Fruit fly (Drosophila melanogaster) whole organism, prepupa: ENCODE measurements around the gene CG9953.

Experiments
- Blimp-1 ChIP-seq: fragments of 200-800 bp; sonication (Bioruptor generic); optimal IDR thresholded peaks from 3 replicates; lab custom pipeline; 2017; ENCODE audit warnings: missing biosample characterization, missing genetic modification characterization, mild to moderate bottlenecking, moderate library complexity, missing genetic modification reagents
- CG10631 ChIP-seq: fragments of 200-800 bp; sonication (Bioruptor generic); optimal IDR thresholded peaks from 2 replicates; lab custom pipeline; 2016; ENCODE audit warnings: missing biosample characterization, missing genetic modification characterization
- CG10669 ChIP-seq: fragments of 200-800 bp; sonication (Bioruptor generic); optimal IDR thresholded peaks from 3 replicates; lab custom pipeline; 2018; ENCODE audit warnings: missing biosample characterization, mild to moderate bottlenecking, missing genetic modification characterization, moderate library complexity
- CG11294 ChIP-seq: fragments of 200-800 bp; sonication (Bioruptor generic); IDR thresholded peaks from 2 replicates; pipeline ENCODE4 v1.3.6; 2022; ENCODE audit warnings: missing biosample characterization, missing genetic modification characterization
- CG11762 ChIP-seq: fragments of 200-800 bp; sonication (Bioruptor generic); optimal IDR thresholded peaks from 3 replicates; lab custom pipeline; 2016; ENCODE audit warnings: missing biosample characterization, missing genetic modification characterization; ENCODE audit not compliant: insufficient read depth
- CG11902 ChIP-seq: fragments of 200-800 bp; sonication (Bioruptor generic); optimal IDR thresholded peaks from 3 replicates; lab custom pipeline; 2016; ENCODE audit warnings: missing biosample characterization, missing genetic modification characterization
- CG15336 ChIP-seq: fragments of 200-800 bp; sonication (Bioruptor generic); IDR thresholded peaks from 2 replicates; pipeline ENCODE4 v1.3.6; 2022; ENCODE audit warnings: missing biosample characterization, missing genetic modification characterization
- CG1621 ChIP-seq: fragments of 200-800 bp; sonication (Bioruptor generic); optimal IDR thresholded peaks from 3 replicates; lab custom pipeline; 2018; ENCODE audit warnings: missing biosample characterization, mild to moderate bottlenecking, missing genetic modification characterization
- CG32006 ChIP-seq: fragments of 200-800 bp; sonication (Bioruptor generic); optimal IDR thresholded peaks from 3 replicates; lab custom pipeline; 2017; ENCODE audit warnings: missing biosample characterization, mild to moderate bottlenecking, missing genetic modification characterization
- CG34406 ChIP-seq: fragments of 200-800 bp; sonication (Bioruptor generic); optimal IDR thresholded peaks from 3 replicates; lab custom pipeline; 2016; ENCODE audit warnings: missing biosample characterization, missing genetic modification characterization
- CG6163 ChIP-seq: fragments of 200-800 bp; sonication (Bioruptor generic); IDR thresholded peaks from 3 replicates; pipeline ENCODE4 v1.3.6; 2022; ENCODE audit warnings: missing biosample characterization, missing genetic modification characterization
- CG6792 ChIP-seq: fragments of 200-800 bp; sonication (Bioruptor generic); optimal IDR thresholded peaks from 3 replicates; lab custom pipeline; 2016; ENCODE audit warnings: missing biosample characterization, missing genetic modification characterization
- CG6808 ChIP-seq: fragments of 200-800 bp; sonication (Bioruptor generic); optimal IDR thresholded peaks from 3 replicates; lab custom pipeline; 2017; ENCODE audit warnings: missing biosample characterization, missing genetic modification characterization, mild to moderate bottlenecking, moderate library complexity, missing genetic modification reagents
- CG6854 ChIP-seq: fragments of 200-800 bp; sonication (Bioruptor generic); optimal IDR thresholded peaks from 2 replicates; lab custom pipeline; 2017; ENCODE audit warnings: missing biosample characterization, mild to moderate bottlenecking, missing genetic modification characterization
- CG8319 ChIP-seq: fragments of 200-800 bp; sonication (Bioruptor generic); optimal IDR thresholded peaks from 3 replicates; lab custom pipeline; 2016; ENCODE audit warnings: missing biosample characterization, missing genetic modification characterization
- CG9139 ChIP-seq: fragments of 200-800 bp; sonication (Bioruptor generic); optimal IDR thresholded peaks from 3 replicates; lab custom pipeline; 2017; ENCODE audit warnings: missing biosample characterization, mild to moderate bottlenecking, missing genetic modification characterization
- Eip75B ChIP-seq: fragments of 200-800 bp; sonication (Bioruptor generic); optimal IDR thresholded peaks from 3 replicates; lab custom pipeline; 2016; ENCODE audit warnings: missing biosample characterization, missing genetic modification characterization
- Eip78C ChIP-seq: fragments of 200-800 bp; sonication (Bioruptor generic); peaks from one replicate; lab custom pipeline; 2016; ENCODE audit warnings: missing biosample characterization, missing genetic modification characterization
- Gug ChIP-seq: fragments of 200-800 bp; sonication (Bioruptor generic); IDR thresholded peaks from 2 replicates; pipeline ENCODE4 v1.3.6; 2022; ENCODE audit warnings: missing biosample characterization, missing genetic modification characterization
- Hr4 ChIP-seq: fragments of 200-800 bp; sonication (Bioruptor generic); optimal IDR thresholded peaks from 3 replicates; lab custom pipeline; 2016; ENCODE audit warnings: missing biosample characterization, missing genetic modification characterization
- Met ChIP-seq: fragments of 200-800 bp; sonication (Bioruptor generic); optimal IDR thresholded peaks from 3 replicates; lab custom pipeline; 2016; ENCODE audit warnings: missing biosample characterization, missing genetic modification characterization
- Smox ChIP-seq: fragments of 200-800 bp; sonication (Bioruptor generic); optimal IDR thresholded peaks from 3 replicates; lab custom pipeline; 2016; ENCODE audit warnings: missing biosample characterization, missing genetic modification characterization
- Sox14 ChIP-seq: fragments of 200-800 bp; sonication (Bioruptor generic); optimal IDR thresholded peaks from 3 replicates; lab custom pipeline; 2016; ENCODE audit warnings: missing biosample characterization, missing genetic modification characterization
- acj6 ChIP-seq: fragments of 200-800 bp; sonication (Bioruptor generic); optimal IDR thresholded peaks from 3 replicates; lab custom pipeline; 2016; ENCODE audit warnings: missing biosample characterization, missing genetic modification characterization
- dsx ChIP-seq: fragments of 200-800 bp; optimal IDR thresholded peaks from 3 replicates; lab custom pipeline; 2019; ENCODE audit warnings: missing biosample characterization, mild to moderate bottlenecking, missing genetic modification characterization, moderate library complexity; ENCODE audit not compliant: poor library complexity, severe bottlenecking
- eg ChIP-seq: fragments of 200-800 bp; sonication (Bioruptor generic); IDR thresholded peaks from 3 replicates; pipeline ENCODE4 v1.3.6; 2022; ENCODE audit warnings: missing biosample characterization, missing genetic modification characterization
- esn ChIP-seq: fragments of 200-800 bp; sonication (Bioruptor generic); optimal IDR thresholded peaks from 2 replicates; lab custom pipeline; 2016; ENCODE audit warnings: missing biosample characterization, mild to moderate bottlenecking, missing genetic modification characterization, moderate library complexity
- fd59A ChIP-seq: fragments of 200-800 bp; sonication (Bioruptor generic); optimal IDR thresholded peaks from 2 replicates; lab custom pipeline; 2017; ENCODE audit warnings: missing biosample characterization, mild to moderate bottlenecking, missing genetic modification characterization, missing genetic modification reagents
- fd85E ChIP-seq: fragments of 200-800 bp; sonication (Bioruptor generic); optimal IDR thresholded peaks from 3 replicates; lab custom pipeline; 2016; ENCODE audit warnings: missing biosample characterization, missing genetic modification characterization
- fkh ChIP-seq: fragments of 200-800 bp; sonication (Bioruptor generic); optimal IDR thresholded peaks from 3 replicates; lab custom pipeline; 2017; ENCODE audit warnings: missing biosample characterization, mild to moderate bottlenecking, missing genetic modification characterization, moderate library complexity
- lz ChIP-seq: fragments of 200-800 bp; sonication (Bioruptor generic); optimal IDR thresholded peaks from 3 replicates; lab custom pipeline; 2016; ENCODE audit warnings: missing biosample characterization, missing genetic modification characterization
- net ChIP-seq: fragments of 200-800 bp; sonication (Bioruptor generic); optimal IDR thresholded peaks from 3 replicates; lab custom pipeline; 2016; ENCODE audit warnings: missing biosample characterization, missing genetic modification characterization
- pdm3 ChIP-seq: fragments of 200-800 bp; sonication (Bioruptor generic); optimal IDR thresholded peaks from 3 replicates; lab custom pipeline; 2016; ENCODE audit warnings: missing biosample characterization, missing genetic modification characterization
- salr ChIP-seq, 2 experiments: fragments of 200-800 bp; sonication (Bioruptor generic); optimal IDR thresholded peaks; 3 replicates each; lab custom pipeline; 2016 to 2018; ENCODE audit warnings: missing biosample characterization in 2 of 2, missing genetic modification characterization in 2 of 2, mild to moderate bottlenecking in 1 of 2
- spab ChIP-seq: fragments of 200-800 bp; sonication (Bioruptor generic); optimal IDR thresholded peaks from 2 replicates; lab custom pipeline; 2017; ENCODE audit warnings: missing biosample characterization, mild to moderate bottlenecking, missing genetic modification characterization, missing genetic modification reagents
- ss ChIP-seq, 2 experiments: fragments of 200-800 bp; sonication (Bioruptor generic); optimal IDR thresholded peaks; 2 replicates in 1 of 2; 3 replicates in 1 of 2; lab custom pipeline; 2017 to 2018; ENCODE audit warnings: mild to moderate bottlenecking in 2 of 2, missing biosample characterization in 2 of 2, missing genetic modification characterization in 2 of 2, moderate library complexity in 1 of 2
- topi ChIP-seq: fragments of 200-800 bp; sonication (Bioruptor generic); optimal IDR thresholded peaks from 3 replicates; lab custom pipeline; 2016; ENCODE audit warnings: missing biosample characterization, missing genetic modification characterization
- vri ChIP-seq: fragments of 200-800 bp; sonication (Bioruptor generic); optimal IDR thresholded peaks from 3 replicates; lab custom pipeline; 2016; ENCODE audit warnings: missing biosample characterization, mild to moderate bottlenecking, missing genetic modification characterization

Gene CG9953

DNA sequence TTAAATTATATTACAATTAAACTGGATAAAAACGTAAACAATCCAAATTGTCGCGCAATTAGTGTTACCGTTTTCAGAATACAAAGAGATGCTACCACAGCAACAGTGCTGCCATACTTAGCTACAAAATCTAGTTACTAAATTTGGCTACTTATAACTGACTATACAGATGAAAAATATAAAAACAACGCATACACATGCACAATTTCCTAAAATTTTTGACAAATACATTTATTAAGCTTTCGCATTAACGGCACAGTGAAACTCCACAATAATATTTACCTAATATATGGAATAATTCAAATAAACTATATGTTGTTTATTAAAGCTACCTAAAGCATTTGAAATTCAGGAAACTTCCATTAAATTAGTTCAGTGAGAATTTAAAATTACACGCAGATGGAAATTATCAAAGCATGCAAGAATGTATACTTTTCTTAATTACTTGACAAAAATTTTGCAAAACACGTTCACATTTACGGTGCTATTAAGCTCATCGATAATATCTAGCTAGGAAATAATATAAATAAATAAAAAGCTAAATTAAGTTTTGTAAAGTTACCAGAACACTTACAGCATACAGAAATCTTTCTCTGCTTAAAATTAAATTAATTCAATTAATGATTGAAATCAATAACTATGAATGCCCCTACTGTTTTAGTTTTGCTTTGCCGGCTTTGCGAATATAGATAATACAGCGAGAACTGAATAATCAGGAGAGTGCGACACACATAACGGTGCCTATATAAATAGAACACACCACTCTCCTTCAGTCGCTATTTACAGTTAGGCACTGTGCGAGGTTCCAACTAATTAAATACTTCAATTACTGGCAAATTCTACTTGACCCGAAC is at the start of gene CG9953, which contains the start of gene Mis12 (continued):
- TF ChIP-seq topi (GFP tag; lab: Kevin White, UChicago) (peak; percentile 13), CG6808 (peak; percentile 31), CG6792 (GFP tag; lab: Kevin White, UChicago) (peak; percentile 23), CG11294 (GFP tag; lab: Robert Waterston, UW) (no peak), CG1621 (tag; lab: Kevin White, UChicago) (no peak), fd59A (GFP tag; lab: Kevin White, UChicago) (no peak), Blimp-1 (GFP tag; lab: Kevin White, UChicago) (no peak), dsx (GFP tag; lab: Kevin White, UChicago) (no peak), Smox (GFP tag; lab: Kevin White, UChicago) (no peak)

DNA sequence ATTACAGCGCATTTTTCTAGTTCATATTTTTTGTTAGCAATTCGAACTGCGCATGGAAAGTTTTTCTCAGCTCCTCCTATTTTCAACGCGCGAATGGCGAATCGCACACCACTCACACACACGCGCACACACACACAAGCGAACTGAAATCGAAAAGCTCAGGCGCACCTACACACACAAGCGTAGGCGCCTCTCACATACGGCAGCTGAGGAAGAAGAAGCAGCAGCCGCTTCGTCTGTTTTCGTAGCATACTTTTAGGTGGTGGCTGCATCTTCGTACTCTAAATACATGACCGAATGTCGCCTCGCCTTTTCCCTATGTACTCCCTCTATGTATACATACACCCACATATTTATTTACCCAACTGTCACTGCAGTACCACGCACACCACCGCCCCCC is 43.6 kb upstream of the CG9953 start:
- TF ChIP-seq Eip78C (GFP tag; lab: Kevin White, UChicago) = peak; percentile 48
- TF ChIP-seq CG34406 (GFP tag; lab: Kevin White, UChicago) = no peak
- no peak for TF ChIP-seq ss (GFP tag; optimal IDR thresholded peaks at IDR 0.05; lab: Kevin White, UChicago)
- TF ChIP-seq, all 60 proteins: peak for 1

DNA sequence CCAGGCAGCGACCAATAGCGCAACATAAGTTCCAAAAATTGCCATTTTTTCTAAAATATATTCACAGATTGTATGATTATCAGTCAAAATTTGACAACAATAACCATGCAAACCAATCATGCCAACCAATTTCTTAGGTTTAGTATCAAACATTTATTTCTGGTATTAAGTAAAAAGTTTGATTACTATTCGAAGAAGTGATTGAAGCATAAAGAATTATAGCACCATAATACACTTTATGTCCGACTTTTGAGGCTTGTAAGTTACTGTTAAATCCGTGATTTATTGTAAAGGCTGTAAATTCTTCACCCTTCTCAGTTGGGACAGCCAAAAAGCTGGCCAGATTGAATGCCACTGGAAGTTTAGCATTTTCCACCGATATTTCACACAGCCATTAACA is 37.6 kb upstream of the CG9953 start, which contains the start of gene CG45413:
Gene CG45413, minus strand, starts transcription at position 101 of the 400 bp plus-strand sequence.
- TF ChIP-seq Eip75B (GFP tag; lab: Kevin White, UChicago) (no peak), lz (GFP tag; lab: Kevin White, UChicago) (no peak), pdm3 (GFP tag; lab: Kevin White, UChicago) (no peak), fkh (GFP tag; lab: Kevin White, UChicago) (no peak), CG6854 (GFP tag; lab: Kevin White, UChicago) (no peak)

DNA sequence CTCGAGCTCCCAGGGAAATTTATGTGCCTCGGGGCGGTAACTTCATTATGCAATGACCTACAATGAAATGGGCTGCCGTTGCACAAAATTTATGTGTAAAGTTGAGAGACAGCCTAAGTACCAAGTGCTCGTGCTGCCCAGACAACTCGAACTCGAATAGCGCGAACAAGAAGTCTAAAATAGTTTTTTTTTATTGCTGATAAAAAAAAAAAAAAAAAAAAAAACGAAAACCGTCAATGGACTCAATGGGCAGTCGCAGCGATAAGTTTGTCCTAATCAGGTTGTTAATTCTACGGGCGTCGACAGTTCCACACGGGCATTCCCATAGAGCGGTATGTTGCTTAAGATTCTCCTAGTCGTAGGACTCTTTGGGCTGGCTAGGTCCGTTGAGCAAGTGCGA is 36.8 kb upstream of the CG9953 start, which contains the start of gene CG14820:
Gene CG14820, plus strand, starts transcription at position 301 of the 400 bp plus-strand sequence.
- TF ChIP-seq vri (GFP tag; lab: Kevin White, UChicago) = no peak
- TF ChIP-seq pdm3 (GFP tag; lab: Kevin White, UChicago) = no peak
- no peak for TF ChIP-seq CG34406 (GFP tag; lab: Kevin White, UChicago)
- TF ChIP-seq CG10669 (GFP tag; lab: Kevin White, UChicago) = no peak
- no peak for TF ChIP-seq CG8319 (GFP tag; lab: Kevin White, UChicago)
- no peak for TF ChIP-seq CG9139
- TF ChIP-seq salr (GFP tag; optimal IDR thresholded peaks at IDR 0.05; lab: Kevin White, UChicago) = no peak
- TF ChIP-seq Hr4 = no peak
- TF ChIP-seq Sox14 (GFP tag; lab: Kevin White, UChicago) = no peak
- TF ChIP-seq CG6854 (GFP tag; lab: Kevin White, UChicago) = no peak
- TF ChIP-seq fkh (GFP tag; lab: Kevin White, UChicago) = no peak
- no peak for TF ChIP-seq eg (GFP tag; lab: Robert Waterston, UW)
- no peak for TF ChIP-seq spab
- no peak for TF ChIP-seq fd85E (GFP tag; lab: Kevin White, UChicago)
- no peak for TF ChIP-seq dsx (GFP tag; lab: Kevin White, UChicago)
- TF ChIP-seq lz (GFP tag; lab: Kevin White, UChicago) = no peak
- TF ChIP-seq CG11902 = no peak

DNA sequence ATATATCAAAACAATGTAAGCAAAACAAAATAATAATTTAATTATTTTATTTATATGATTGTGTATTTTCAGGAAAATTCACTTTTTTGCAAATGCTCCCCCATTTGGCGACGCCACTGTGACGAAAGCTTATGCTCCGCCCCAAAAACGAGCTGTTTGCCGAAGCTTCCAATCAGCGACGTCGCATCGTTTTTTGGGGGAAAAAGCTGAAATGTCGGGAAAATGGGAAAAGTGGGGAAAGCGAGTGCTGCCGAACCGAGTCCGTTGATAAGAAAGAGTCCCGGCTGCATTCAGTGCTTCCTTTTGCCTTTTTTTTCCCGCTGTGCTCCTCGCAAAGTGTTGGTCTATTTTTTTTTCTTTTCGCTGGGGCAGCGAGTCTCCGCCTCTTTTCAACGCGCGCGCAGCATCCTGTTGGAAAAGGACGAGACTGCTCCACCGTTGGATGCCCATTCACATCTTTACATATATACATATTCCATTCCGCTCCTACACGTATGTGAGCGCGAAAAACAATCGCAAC is 34.6 kb upstream of the CG9953 start:
- peak; percentile 65; the same call in 2 of the 3 replicates for TF ChIP-seq CG6163
- TF ChIP-seq CG15336 (GFP tag; lab: Robert Waterston, UW) = no peak
- TF ChIP-seq Eip78C (GFP tag; lab: Kevin White, UChicago) = no peak
- TF ChIP-seq fkh (GFP tag; lab: Kevin White, UChicago) = no peak
- no peak for TF ChIP-seq CG9139
- no peak for TF ChIP-seq CG8319 (GFP tag; lab: Kevin White, UChicago)
- no peak for TF ChIP-seq CG11762 (GFP tag; lab: Kevin White, UChicago)
- TF ChIP-seq dsx (GFP tag; lab: Kevin White, UChicago) = no peak
- no peak for TF ChIP-seq acj6 (GFP tag; lab: Kevin White, UChicago)
- no peak for TF ChIP-seq esn
- peak; percentile 73 for TF ChIP-seq eg (GFP tag; lab: Robert Waterston, UW)
- TF ChIP-seq Hr4 = no peak
- TF ChIP-seq net (GFP tag; lab: Kevin White, UChicago) = no peak
- TF ChIP-seq salr (GFP tag; optimal IDR thresholded peaks at IDR 0.05; lab: Kevin White, UChicago) = no peak
- no peak for TF ChIP-seq topi (GFP tag; lab: Kevin White, UChicago)
- no peak for TF ChIP-seq Met (GFP tag; lab: Kevin White, UChicago)
- no peak for TF ChIP-seq fd85E (GFP tag; lab: Kevin White, UChicago)
- TF ChIP-seq Gug (GFP tag; lab: Robert Waterston, UW) = 0 out of 2 replicates have a peak, but pooled peaks have one; percentile 13
- no peak for TF ChIP-seq CG10631 (GFP tag; lab: Kevin White, UChicago)
- TF ChIP-seq CG32006 (GFP tag; lab: Kevin White, UChicago) = no peak
- no peak for TF ChIP-seq Blimp-1 (GFP tag; lab: Kevin White, UChicago)
